Fruit fly (Drosophila melanogaster) whole organism, adult: ENCODE data around the gene tgo.

Experiments
- CG11617 ChIP-seq: fragments of 200-800 bp; sonication (Bioruptor generic); optimal IDR thresholded peaks from 2 replicates; lab custom pipeline; 2017; ENCODE audit warnings: mild to moderate bottlenecking, missing biosample characterization, missing genetic modification reagents, missing genetic modification characterization
- CG7045 ChIP-seq: fragments of 200-800 bp; sonication (Bioruptor generic); optimal IDR thresholded peaks from 2 replicates; lab custom pipeline; 2017; ENCODE audit warnings: missing biosample characterization, mild to moderate bottlenecking, missing genetic modification characterization
- Crg-1 ChIP-seq: fragments of 200-800 bp; sonication (Bioruptor generic); optimal IDR thresholded peaks from 2 replicates; lab custom pipeline; 2016; ENCODE audit warnings: missing biosample characterization, missing genetic modification characterization
- Hr96 ChIP-seq: fragments of 200-800 bp; sonication (Bioruptor generic); optimal IDR thresholded peaks from 2 replicates; lab custom pipeline; 2016; ENCODE audit warnings: missing biosample characterization, missing genetic modification characterization
- Mnt ChIP-seq: fragments of 200-800 bp; sonication (Bioruptor generic); optimal IDR thresholded peaks from 2 replicates; lab custom pipeline; 2016; ENCODE audit warnings: missing biosample characterization, mild to moderate bottlenecking, missing genetic modification characterization
- bab1 ChIP-seq: fragments of 200-800 bp; sonication (Bioruptor generic); optimal IDR thresholded peaks from 3 replicates; lab custom pipeline; 2019; ENCODE audit warnings: missing biosample characterization, mild to moderate bottlenecking, missing genetic modification characterization, moderate library complexity

DNA sequence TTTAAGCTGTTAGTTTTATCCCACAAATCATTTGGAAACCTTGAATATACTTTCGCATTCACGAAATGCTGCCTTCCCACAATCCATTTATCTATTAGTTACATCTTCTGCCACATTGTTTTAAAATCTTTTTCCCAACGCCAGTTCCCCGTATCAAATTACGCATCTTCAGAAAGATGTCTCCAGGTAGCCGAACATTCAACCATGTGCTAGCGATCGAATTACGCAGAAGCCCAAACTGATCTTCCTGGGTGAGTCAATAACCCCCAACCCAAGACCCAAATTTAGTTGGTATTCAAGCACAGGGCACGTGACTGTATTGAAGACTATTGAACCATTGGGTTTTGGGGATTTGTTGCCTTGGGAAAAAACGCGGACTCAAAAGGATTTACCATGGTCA is 4.1 kb upstream of the tgo start:
- TF ChIP-seq CG7045 (no peak), CG11617 (GFP tag; lab: Kevin White, UChicago) (no peak), bab1 (GFP tag; lab: Kevin White, UChicago) (no peak), Hr96 (GFP tag; lab: Kevin White, UChicago) (no peak), Crg-1 (GFP tag; lab: Kevin White, UChicago) (no peak), Mnt (GFP tag; lab: Kevin White, UChicago) (no peak)
